Worm (Caenorhabditis elegans): ENCODE results near the gene Y37D8A.4.

DNA sequence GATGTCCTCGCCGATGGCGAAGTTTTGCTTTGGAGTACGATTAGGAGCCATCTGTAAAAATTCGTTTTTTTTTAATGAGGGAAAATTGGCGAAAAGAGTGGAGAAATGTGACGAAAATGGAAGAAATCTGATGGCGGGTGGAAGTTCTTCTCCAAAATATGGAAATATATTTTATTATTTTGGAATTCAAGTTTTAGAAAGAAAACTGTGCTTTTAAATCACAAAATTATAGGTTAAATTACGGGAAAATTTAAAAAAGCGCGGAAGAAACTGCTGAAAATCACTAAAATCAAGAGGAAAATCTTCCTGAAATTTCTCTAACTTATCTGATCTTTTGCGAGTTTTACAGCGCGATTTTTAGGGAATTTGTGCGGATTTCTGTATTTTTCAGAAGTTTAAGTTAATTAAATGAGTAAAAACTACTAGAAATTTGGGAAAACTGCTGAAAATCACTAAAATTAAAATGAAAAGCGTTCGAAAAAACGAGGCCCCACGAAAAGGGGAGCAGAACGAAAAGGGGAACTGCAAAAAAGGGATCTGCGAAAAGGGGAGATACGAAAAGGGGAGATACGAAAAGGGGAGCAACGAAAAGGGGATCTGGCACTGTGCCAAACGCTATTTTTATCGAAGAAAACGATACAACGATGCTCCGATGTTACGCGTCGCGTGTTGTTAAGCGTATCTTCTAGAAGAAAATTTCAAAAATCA lies 38.9 kb upstream of the Y37D8A.4 start, which contains the start of the genes cec-7 and enu-3.5:
- TF ChIP-seq ama-1 (optimal IDR thresholded peaks at IDR 0.05) (no peak), ets-7 (tag; optimal IDR thresholded peaks at IDR 0.05) (no peak), aly-1 (tag; optimal IDR thresholded peaks at IDR 0.05) (no peak)

All from whole organism, early embryonic.